Worm (Caenorhabditis elegans) whole organism, midembryonic: ENCODE data around the gene sre-36.

Experiments
- T22C8.4 ChIP-seq: fragments of 200-800 bp; sonication (Bioruptor generic); IDR thresholded peaks from 2 replicates; pipeline ENCODE4 v1.3.6; 2022; ENCODE audit warnings: missing genetic modification characterization, missing compliant biosample characterization
- flt-1 ChIP-seq: fragments of 200-800 bp; sonication (Bioruptor generic); IDR thresholded peaks from 2 replicates; pipeline ENCODE4 v1.3.6; 2022; ENCODE audit warnings: missing genetic modification characterization, missing compliant biosample characterization
- klf-2 ChIP-seq: fragments of 200-800 bp; sonication (Bioruptor generic); conservative IDR thresholded peaks from 2 replicates; pipeline ENCODE4 v1.3.6; 2022; ENCODE audit warnings: missing genetic modification reagents, missing genetic modification characterization, missing compliant biosample characterization
- tab-1 ChIP-seq: fragments of 200-800 bp; sonication (Bioruptor generic); IDR thresholded peaks from 2 replicates; pipeline ENCODE4 v1.3.6; 2022; ENCODE audit warnings: missing genetic modification characterization, missing compliant biosample characterization
- ztf-23 ChIP-seq: fragments of 200-800 bp; sonication (Bioruptor generic); IDR thresholded peaks from 2 replicates; pipeline ENCODE4 v1.3.6; 2022; ENCODE audit warnings: missing genetic modification reagents, missing genetic modification characterization, missing compliant biosample characterization
- ztf-29 ChIP-seq: fragments of 200-800 bp; sonication (Bioruptor generic); IDR thresholded peaks from 2 replicates; pipeline ENCODE4 v1.3.6; 2022; ENCODE audit warnings: missing genetic modification reagents, missing genetic modification characterization, missing compliant biosample characterization

ce11 chrV:16370039-16370438, 29.4 kb upstream of the sre-36 start:
- TF ChIP-seq flt-1 (GFP tag; lab: Robert Waterston, UW), result peak; percentile 90
- peak; percentile 79 for TF ChIP-seq ztf-23
- peak; percentile 83 for TF ChIP-seq tab-1
- TF ChIP-seq klf-2 (GFP tag; lab: Robert Waterston, UW), result peak; percentile 68; the same call in 1 of the 2 replicates
- no peak for TF ChIP-seq ztf-29 (GFP tag; lab: Robert Waterston, UW)
- TF ChIP-seq T22C8.4 (GFP tag; lab: Robert Waterston, UW), result peak; percentile 58; the same call in 1 of the 2 replicates
